Worm (Caenorhabditis elegans) whole organism, L4 larva: Measurements from ENCODE around the gene T20D4.11.
"Not testable (repeated sequence)": the region's sequence is repeated elsewhere in the genome, so short reads cannot be mapped to it uniquely, and the experiment has no call there.

ENCODE experiments used
- D1046.2 ChIP-seq: fragments of 200-800 bp; sonication (Bioruptor generic); IDR thresholded peaks from 2 replicates; pipeline ENCODE4 v1.3.6; 2022; ENCODE audit warnings: missing genetic modification characterization, missing compliant biosample characterization
- F44E2.7 ChIP-seq: fragments of 200-800 bp; sonication (Bioruptor generic); IDR thresholded peaks from 2 replicates; pipeline ENCODE4 v2.1.2; 2022; ENCODE audit warnings: missing genetic modification characterization, missing compliant biosample characterization
- Y75B8A.6 ChIP-seq: fragments of 200-800 bp; sonication (Bioruptor generic); IDR thresholded peaks from 2 replicates; pipeline ENCODE4 v1.3.6; 2022; ENCODE audit warnings: missing genetic modification reagents, missing genetic modification characterization, missing compliant biosample characterization
- aha-1 ChIP-seq: fragments of 150-350 bp; peaks from one replicate; lab custom pipeline; 2014; ENCODE audit warnings: missing biosample characterization, missing genetic modification characterization
- attf-4 ChIP-seq: sonication (generic microtip); optimal IDR thresholded peaks from 3 replicates; lab custom pipeline; 2017; ENCODE audit warnings: missing biosample characterization, missing genetic modification characterization
- ceh-20 ChIP-seq: fragments of 200-800 bp; sonication (Bioruptor generic); IDR thresholded peaks from 2 replicates; pipeline ENCODE4 v1.3.6; 2022; ENCODE audit warnings: missing genetic modification reagents, missing genetic modification characterization, missing compliant biosample characterization
- ceh-28 ChIP-seq: fragments of 150-350 bp; optimal IDR thresholded peaks from 2 replicates; lab custom pipeline; 2014; ENCODE audit warnings: missing biosample characterization, missing genetic modification reagents, missing genetic modification characterization
- ceh-32 ChIP-seq: sonication (generic microtip); optimal IDR thresholded peaks from 2 replicates; lab custom pipeline; 2016; ENCODE audit warnings: mild to moderate bottlenecking, missing genetic modification characterization, missing compliant biosample characterization; ENCODE audit not compliant: poor library complexity
- daf-12 ChIP-seq: fragments of 150-350 bp; optimal IDR thresholded peaks from 2 replicates; lab custom pipeline; 2014; ENCODE audit warnings: missing biosample characterization, missing genetic modification reagents, missing genetic modification characterization
- dmd-6 ChIP-seq: fragments of 200-800 bp; sonication (Bioruptor generic); IDR thresholded peaks from 2 replicates; pipeline ENCODE4 v1.3.6; 2022; ENCODE audit warnings: missing genetic modification reagents, missing genetic modification characterization, missing compliant biosample characterization
- fkh-10 ChIP-seq: fragments of 150-350 bp; optimal IDR thresholded peaks from 2 replicates; lab custom pipeline; 2014; ENCODE audit warnings: missing biosample characterization, missing genetic modification reagents, missing genetic modification characterization
- hif-1 ChIP-seq, 2 experiments: sonication (generic microtip); optimal IDR thresholded peaks; 2 replicates each; lab custom pipeline; 2016 to 2017; ENCODE audit warnings: missing compliant biosample characterization in 2 of 2, missing genetic modification characterization in 2 of 2, missing genetic modification reagents in 2 of 2, missing genotype in 2 of 2, mild to moderate bottlenecking in 1 of 2
- hlh-30 ChIP-seq: sonication (generic microtip); optimal IDR thresholded peaks from 2 replicates; lab custom pipeline; 2017; ENCODE audit warnings: antibody characterized with exemption, mild to moderate bottlenecking, missing genetic modification characterization, missing compliant biosample characterization; ENCODE audit not compliant: insufficient read depth
- lin-1 ChIP-seq: fragments of 200-800 bp; sonication (Bioruptor generic); IDR thresholded peaks from 2 replicates; pipeline ENCODE4 v1.3.6; 2022; ENCODE audit warnings: missing genetic modification reagents, missing genetic modification characterization, missing compliant biosample characterization
- lin-39 ChIP-seq: fragments of 150-350 bp; optimal IDR thresholded peaks from 2 replicates; lab custom pipeline; 2014; ENCODE audit warnings: missing biosample characterization, missing genetic modification reagents, missing genetic modification characterization
- mxl-2 ChIP-seq: fragments of 200-800 bp; sonication (Bioruptor generic); conservative IDR thresholded peaks from 2 replicates; pipeline ENCODE4 v1.3.6; 2022; ENCODE audit warnings: missing genetic modification reagents, missing genetic modification characterization, missing compliant biosample characterization
- nhr-11 ChIP-seq: fragments of 150-350 bp; optimal IDR thresholded peaks from 2 replicates; lab custom pipeline; 2014; ENCODE audit warnings: missing biosample characterization, missing genetic modification characterization
- nhr-28 ChIP-seq: fragments of 150-350 bp; optimal IDR thresholded peaks from 2 replicates; lab custom pipeline; 2014; ENCODE audit warnings: missing biosample characterization, missing genetic modification characterization
- pqm-1 ChIP-seq: sonication (generic microtip); optimal IDR thresholded peaks from 2 replicates; lab custom pipeline; 2017; ENCODE audit warnings: missing biosample characterization, missing genetic modification characterization
- rbr-2 ChIP-seq: sonication (generic microtip); optimal IDR thresholded peaks from 2 replicates; lab custom pipeline; 2016; ENCODE audit warnings: missing genotype, missing genetic modification characterization, missing compliant biosample characterization
- skn-1 ChIP-seq: fragments of 150-350 bp; optimal IDR thresholded peaks from 2 replicates; lab custom pipeline; 2014; ENCODE audit warnings: missing biosample characterization, missing genetic modification characterization
- snpc-1.2 ChIP-seq: fragments of 200-800 bp; sonication (Bioruptor generic); IDR thresholded peaks from 2 replicates; pipeline ENCODE4 v1.3.6; 2022; ENCODE audit warnings: missing genetic modification reagents, missing genetic modification characterization, missing compliant biosample characterization
- snpc-4 ChIP-seq: fragments of 150-350 bp; optimal IDR thresholded peaks from 2 replicates; lab custom pipeline; 2014; ENCODE audit warnings: missing biosample characterization, missing genetic modification characterization
- spr-3 ChIP-seq: fragments of 200-800 bp; sonication (Bioruptor generic); optimal IDR thresholded peaks from 2 replicates; lab custom pipeline; 2018; ENCODE audit warnings: mild to moderate bottlenecking, missing genetic modification characterization, missing compliant biosample characterization
- unc-39 ChIP-seq: sonication (generic microtip); optimal IDR thresholded peaks from 2 replicates; lab custom pipeline; 2017; ENCODE audit warnings: missing biosample characterization, missing genetic modification characterization
- unc-62 ChIP-seq, 3 experiments: fragments of 150-350 bp in 1 of 3; sonication (generic microtip); optimal IDR thresholded peaks in 2 of 3; peaks in 1 of 3; 1 replicate in 1 of 3; 2 replicates in 2 of 3; lab custom pipeline; 2014 to 2017; ENCODE audit warnings: missing biosample characterization in 3 of 3, missing genetic modification characterization in 3 of 3, missing genetic modification reagents in 3 of 3, missing genotype in 1 of 3
- zfp-3 ChIP-seq: fragments of 200-800 bp; sonication (Bioruptor generic); conservative IDR thresholded peaks from 2 replicates; pipeline ENCODE4 v1.3.6; 2022; ENCODE audit warnings: missing genetic modification reagents, missing genetic modification characterization, missing compliant biosample characterization
- ztf-11 ChIP-seq: fragments of 150-350 bp; optimal IDR thresholded peaks from 2 replicates; lab custom pipeline; 2014; ENCODE audit warnings: missing biosample characterization, missing genetic modification characterization

T20D4.11 gene

DNA sequence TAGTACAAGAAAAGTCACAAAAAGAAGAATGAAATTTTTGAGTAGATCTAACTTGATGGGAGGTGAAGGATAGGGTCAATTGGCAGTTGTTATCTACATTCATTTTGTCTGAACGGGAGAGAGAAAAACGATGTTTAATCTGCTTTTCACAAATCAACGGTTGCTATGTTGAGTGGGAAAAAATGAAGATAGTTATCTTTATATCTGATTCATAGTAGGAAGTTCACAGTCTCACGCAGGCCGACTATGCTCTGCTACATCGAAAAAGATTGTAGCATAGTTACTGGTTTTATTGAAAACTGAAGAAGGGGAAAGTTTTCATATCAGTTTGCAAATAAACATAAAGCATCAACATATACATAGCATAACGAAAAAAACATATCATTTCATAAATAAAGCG is 42.9 kb upstream of the T20D4.11 start:
- no peak for TF ChIP-seq daf-12 (tag; lab: Kevin White, UChicago)
- no peak for TF ChIP-seq ceh-28 (tag; lab: Kevin White, UChicago)
- peak in 1 of 2 experiments; percentile 28 for TF ChIP-seq unc-62 (GFP tag; optimal IDR thresholded peaks at IDR 0.05 in 1 of 2; lab: Kevin White, UChicago)
- TF ChIP-seq unc-62 (tag; optimal IDR thresholded peaks at IDR 0.05; lab: Kevin White, UChicago) = no peak

DNA sequence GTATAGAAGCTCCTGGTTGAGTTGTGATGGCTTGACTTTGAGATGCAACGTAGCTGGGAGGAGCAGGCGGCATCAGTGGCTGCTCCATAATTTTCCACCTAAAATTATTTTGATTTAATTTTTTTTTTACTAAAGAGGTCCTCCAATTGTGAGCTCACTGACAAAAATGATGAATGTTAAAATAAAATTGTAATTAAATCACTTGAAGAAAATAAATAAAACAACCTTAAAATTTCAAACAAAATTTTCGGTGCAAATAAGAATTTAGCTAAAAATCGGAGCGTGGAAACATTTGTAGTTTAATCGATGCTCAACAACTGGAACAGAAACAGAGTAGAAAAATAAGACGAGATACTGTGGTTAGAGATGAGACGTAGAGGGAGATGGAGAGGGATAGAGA is 41.4 kb upstream of the T20D4.11 start, which contains the start of gene scrm-3:
Gene scrm-3, minus strand, starts transcription at position 101 of the 400 bp plus-strand sequence.
- TF ChIP-seq Y75B8A.6 (GFP tag; lab: Robert Waterston, UW) (no peak), lin-39 (tag; lab: Kevin White, UChicago) (no peak), attf-4 (tag; lab: Kevin White, UChicago) (no peak), hlh-30 (tag; lab: Kevin White, UChicago) (no peak), hif-1 (tag; optimal IDR thresholded peaks at IDR 0.05; lab: Kevin White, UChicago) (no peak), ceh-32 (no peak), lin-1 (GFP tag; lab: Robert Waterston, UW) (no peak), ceh-20 (no peak), unc-39 (no peak), spr-3 (GFP tag; lab: Kevin White, UChicago) (no peak), ceh-28 (tag; lab: Kevin White, UChicago) (no peak), skn-1 (tag; lab: Kevin White, UChicago) (no peak), mxl-2 (GFP tag; lab: Robert Waterston, UW) (no peak), D1046.2 (GFP tag; lab: Robert Waterston, UW) (no peak), daf-12 (tag; lab: Kevin White, UChicago) (no peak), zfp-3 (GFP tag; lab: Robert Waterston, UW) (no peak)

DNA sequence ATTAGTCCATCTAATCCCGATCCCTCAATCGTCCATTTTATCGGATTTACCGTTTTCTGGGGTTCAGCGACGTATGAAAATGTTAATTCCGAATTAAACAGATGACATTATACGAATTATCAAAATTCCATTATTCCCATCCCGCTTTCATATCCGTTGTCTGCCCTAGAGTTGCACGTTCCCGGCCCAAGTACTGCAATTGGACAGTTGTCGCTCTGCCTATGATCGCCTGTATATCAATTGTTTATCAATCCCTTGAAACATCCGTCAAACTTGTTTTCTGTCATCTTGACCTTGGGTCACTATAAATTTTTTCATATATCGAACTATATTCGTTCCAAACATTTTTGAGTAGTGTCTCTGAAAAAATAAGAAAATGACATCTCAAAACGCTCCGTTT is 40.2 kb upstream of the T20D4.11 start, which contains the start of gene C04E12.5:
Gene C04E12.5, plus strand, starts transcription at position 301 of the 400 bp plus-strand sequence.
- TF ChIP-seq F44E2.7 = no peak
- peak in 1 of 2 experiments; percentile 78 for TF ChIP-seq unc-62 (GFP tag; optimal IDR thresholded peaks at IDR 0.05 in 1 of 2; lab: Kevin White, UChicago)
- no peak for TF ChIP-seq unc-62 (tag; optimal IDR thresholded peaks at IDR 0.05; lab: Kevin White, UChicago)
- TF ChIP-seq snpc-4 (tag; lab: Kevin White, UChicago) = no peak

DNA sequence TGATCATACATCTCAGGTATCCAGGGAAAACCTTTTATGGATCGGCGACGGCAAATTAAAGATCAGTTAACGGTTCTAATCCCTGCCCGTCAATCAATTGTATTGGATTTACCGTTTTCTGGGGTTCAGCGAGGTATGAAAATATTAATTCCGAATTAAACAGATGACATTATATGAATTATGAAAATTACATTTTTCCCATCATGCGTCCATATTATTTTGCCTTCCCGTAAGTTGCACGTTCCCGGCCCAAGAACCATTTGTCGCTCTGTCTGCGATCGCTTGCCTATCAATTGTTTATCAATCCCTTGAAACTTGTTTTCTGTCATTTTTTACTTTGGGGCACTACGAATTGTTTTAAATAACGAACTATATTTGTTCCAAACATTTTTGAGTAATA is 36.9 kb upstream of the T20D4.11 start:
- TF ChIP-seq nhr-11 (tag; lab: Kevin White, UChicago) (no peak), unc-62 (GFP tag; optimal IDR thresholded peaks at IDR 0.05 in 1 of 2; lab: Kevin White, UChicago) (peak in 1 of 2 experiments; percentile 97), unc-62 (tag; optimal IDR thresholded peaks at IDR 0.05; lab: Kevin White, UChicago) (no peak)
- TF ChIP-seq, all 104 proteins: peak for 1

ce11 chrV:3362475-3362874 is 36.0 kb upstream of the T20D4.11 start, which contains the start of gene C04E12.4:
Gene C04E12.4 (plus strand): TSS chrV:3362775.
- TF ChIP-seq ztf-11 (tag; lab: Kevin White, UChicago) (no peak), daf-12 (tag; lab: Kevin White, UChicago) (no peak), nhr-28 (tag; lab: Kevin White, UChicago) (peak; percentile 22), aha-1 (tag; lab: Kevin White, UChicago) (peak; percentile 88), dmd-6 (GFP tag; lab: Robert Waterston, UW) (no peak), rbr-2 (tag; lab: Kevin White, UChicago) (no peak), pqm-1 (no peak)

DNA sequence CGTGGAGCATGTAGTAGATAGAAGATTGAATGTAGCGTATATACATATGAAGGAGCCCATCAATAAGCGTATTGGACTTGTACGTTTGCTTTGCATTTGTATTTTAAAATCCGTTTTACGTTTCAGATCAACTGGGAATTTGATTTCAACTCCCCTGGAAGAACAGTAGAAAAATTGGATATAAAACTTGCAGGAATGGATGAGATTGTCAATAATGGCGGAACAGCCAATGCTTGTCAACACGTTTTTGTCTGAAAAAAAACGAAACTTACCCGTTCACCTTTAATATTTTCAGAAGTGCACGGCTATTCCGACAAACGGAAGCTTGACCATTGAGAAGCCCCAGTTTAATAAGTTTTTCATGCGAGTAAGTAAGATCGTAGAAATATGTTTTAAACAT is 30.7 kb upstream of the T20D4.11 start, which contains the start of gene C04E12.2:
Gene C04E12.2, plus strand, starts transcription at position 301 of the 400 bp plus-strand sequence.
- not testable (repeated sequence) for TF ChIP-seq snpc-1.2 (GFP tag; lab: Robert Waterston, UW); fkh-10 (GFP tag; lab: Kevin White, UChicago); unc-62 (GFP tag; optimal IDR thresholded peaks at IDR 0.05 in 1 of 2; lab: Kevin White, UChicago); unc-62 (tag; optimal IDR thresholded peaks at IDR 0.05; lab: Kevin White, UChicago)
